Fruit fly (Drosophila melanogaster) whole organism, embryonic: ENCODE measurements around the gene CG5969.

ENCODE experiments used
- Atf-2 ChIP-seq: fragments of 200-800 bp; sonication (Bioruptor generic); optimal IDR thresholded peaks from 2 replicates; lab custom pipeline; 2016; ENCODE audit warnings: missing biosample characterization, missing genetic modification characterization
- CG16779 ChIP-seq: fragments of 200-800 bp; sonication (Bioruptor generic); IDR thresholded peaks from 2 replicates; pipeline ENCODE4 v1.3.6; 2022; ENCODE audit warnings: missing biosample characterization, missing genetic modification characterization
- CG18619 ChIP-seq: fragments of 200-800 bp; sonication (Bioruptor generic); optimal IDR thresholded peaks from 3 replicates; lab custom pipeline; 2017; ENCODE audit warnings: missing biosample characterization, mild to moderate bottlenecking, missing genetic modification characterization
- CG2199 ChIP-seq: fragments of 200-800 bp; sonication (Bioruptor generic); IDR thresholded peaks from 3 replicates; pipeline ENCODE4 v1.3.6; 2022; ENCODE audit warnings: missing biosample characterization, missing genetic modification characterization
- CTCF ChIP-seq: fragments of 200-800 bp; sonication (Bioruptor generic); optimal IDR thresholded peaks from 2 replicates; lab custom pipeline; 2017; ENCODE audit warnings: missing biosample characterization, mild to moderate bottlenecking, missing genetic modification characterization, moderate library complexity
- Hmx ChIP-seq: fragments of 200-800 bp; sonication (Bioruptor generic); optimal IDR thresholded peaks from 2 replicates; lab custom pipeline; 2016; ENCODE audit warnings: missing biosample characterization, missing genetic modification characterization
- Hr3 ChIP-seq: fragments of 200-800 bp; sonication (Bioruptor generic); optimal IDR thresholded peaks from 3 replicates; lab custom pipeline; 2016; ENCODE audit warnings: missing biosample characterization, missing genetic modification characterization
- Lim3 ChIP-seq: fragments of 200-800 bp; sonication (Bioruptor generic); IDR thresholded peaks from 2 replicates; pipeline ENCODE4 v1.3.6; 2022; ENCODE audit warnings: missing biosample characterization, missing genetic modification characterization
- Oaz ChIP-seq: fragments of 200-800 bp; sonication (Bioruptor generic); IDR thresholded peaks from 2 replicates; pipeline ENCODE4 v1.3.6; 2022; ENCODE audit warnings: missing biosample characterization, missing genetic modification characterization
- cg ChIP-seq: fragments of 200-800 bp; sonication (Bioruptor generic); optimal IDR thresholded peaks from 3 replicates; lab custom pipeline; 2019; ENCODE audit warnings: missing biosample characterization, mild to moderate bottlenecking, missing genetic modification characterization, moderate library complexity
- knrl ChIP-seq: fragments of 200-800 bp; sonication (Bioruptor generic); IDR thresholded peaks from 3 replicates; pipeline ENCODE4 v1.3.6; 2022; ENCODE audit warnings: missing biosample characterization, missing genetic modification characterization; ENCODE audit not compliant: partially characterized antibody
- ranshi ChIP-seq: fragments of 200-800 bp; sonication (Bioruptor generic); IDR thresholded peaks from 2 replicates; pipeline ENCODE4 v1.3.6; 2022; ENCODE audit warnings: missing biosample characterization, missing genetic modification characterization
- row ChIP-seq: fragments of 200-800 bp; sonication (Bioruptor generic); IDR thresholded peaks from 3 replicates; pipeline ENCODE4 v1.3.6; 2022; ENCODE audit warnings: missing biosample characterization, missing genetic modification characterization
- scrt ChIP-seq: fragments of 200-800 bp; sonication (Bioruptor generic); optimal IDR thresholded peaks from 2 replicates; lab custom pipeline; 2018; ENCODE audit warnings: missing biosample characterization, mild to moderate bottlenecking, missing genetic modification characterization, moderate library complexity

DNA sequence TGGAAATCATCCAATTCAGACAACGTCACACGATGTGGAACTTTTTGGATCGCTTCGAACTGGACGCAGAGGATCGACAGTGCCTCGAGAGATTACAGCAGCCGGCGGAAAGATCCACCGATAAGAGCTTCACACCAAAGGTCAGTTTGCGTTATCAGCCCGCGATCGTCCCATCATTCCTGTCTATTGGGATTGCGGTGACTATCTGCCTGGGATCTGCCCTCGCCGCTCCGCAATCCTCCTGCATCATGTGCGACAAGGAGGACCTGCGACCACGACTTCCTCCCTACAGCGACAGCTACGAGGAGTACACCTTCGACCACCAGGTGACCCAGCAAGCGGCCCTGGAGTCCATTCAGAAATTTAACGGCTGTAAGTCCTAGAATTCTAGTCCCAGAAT, 27.6 kb upstream of the CG5969 start:
- TF ChIP-seq row (GFP tag; lab: Robert Waterston, UW): no peak
- no peak for TF ChIP-seq Hmx (GFP tag; lab: Kevin White, UChicago)
- TF ChIP-seq CG2199 (GFP tag; lab: Robert Waterston, UW): no peak
- TF ChIP-seq Oaz (GFP tag; lab: Robert Waterston, UW): no peak
- no peak for TF ChIP-seq cg (GFP tag; lab: Kevin White, UChicago)
- TF ChIP-seq Hr3: no peak
- no peak for TF ChIP-seq CTCF (GFP tag; lab: Kevin White, UChicago)
- TF ChIP-seq CG16779 (GFP tag; lab: Robert Waterston, UW): no peak
- TF ChIP-seq ranshi (GFP tag; lab: Robert Waterston, UW): no peak
- no peak for TF ChIP-seq knrl (GFP tag; lab: Robert Waterston, UW)
- no peak for TF ChIP-seq Atf-2 (GFP tag; lab: Kevin White, UChicago)
- no peak for TF ChIP-seq Lim3
- no peak for TF ChIP-seq CG18619
- TF ChIP-seq scrt (GFP tag; lab: Kevin White, UChicago): no peak
